Worm (Caenorhabditis elegans): ENCODE results near the gene F35C8.5.
A peak's percentile ranks its signal among the peaks of the same experiment; 100 is the strongest.

The F35C8.5 gene

ce11 chrX:5373597-5373996 lies 8.0 kb downstream of the F35C8.5 start:
- TF ChIP-seq elt-1 (tag; optimal IDR thresholded peaks at IDR 0.05) (no peak), sea-2 (GFP tag; optimal IDR thresholded peaks at IDR 0.05) (no peak), ZK546.5 (tag; optimal IDR thresholded peaks at IDR 0.05) (no peak), ceh-9 (tag; optimal IDR thresholded peaks at IDR 0.05) (no peak), egl-27 (tag; optimal IDR thresholded peaks at IDR 0.05) (no peak), fos-1 (tag; optimal IDR thresholded peaks at IDR 0.05) (no peak)

- TF ChIP-seq unc-39 (tag; optimal IDR thresholded peaks at IDR 0.05) (no peak), lin-39 (tag; optimal IDR thresholded peaks at IDR 0.05) (no peak), tbx-2 (tag; optimal IDR thresholded peaks at IDR 0.05) (no peak), elt-3 (tag; optimal IDR thresholded peaks at IDR 0.05) (no peak), pha-4 (tag; optimal IDR thresholded peaks at IDR 0.05) (peak; percentile 50), elt-2 (tag; optimal IDR thresholded peaks at IDR 0.05) (peak; percentile 58), fos-1 (tag; optimal IDR thresholded peaks at IDR 0.05) (no peak), nhr-25 (tag; optimal IDR thresholded peaks at IDR 0.05) (no peak), ceh-28 (tag; optimal IDR thresholded peaks at IDR 0.05) (no peak), lin-15B (tag; optimal IDR thresholded peaks at IDR 0.05) (no peak), ceh-16 (tag; optimal IDR thresholded peaks at IDR 0.05) (no peak), R02D3.7 (tag; optimal IDR thresholded peaks at IDR 0.05) (no peak), nhr-12 (tag; optimal IDR thresholded peaks at IDR 0.05) (no peak), sea-2 (GFP tag; optimal IDR thresholded peaks at IDR 0.05) (no peak), nhr-23 (tag; optimal IDR thresholded peaks at IDR 0.05) (no peak), nhr-67 (tag; optimal IDR thresholded peaks at IDR 0.05) (no peak), pqm-1 (tag; optimal IDR thresholded peaks at IDR 0.05) (peak; percentile 25)
These were observed 9.1 kb downstream of the F35C8.5 start, which contains the start of gene sek-4 for ce11 chrX:5374742-5375141. Gene sek-4, plus strand, starts transcription at chrX:5375059.

DNA sequence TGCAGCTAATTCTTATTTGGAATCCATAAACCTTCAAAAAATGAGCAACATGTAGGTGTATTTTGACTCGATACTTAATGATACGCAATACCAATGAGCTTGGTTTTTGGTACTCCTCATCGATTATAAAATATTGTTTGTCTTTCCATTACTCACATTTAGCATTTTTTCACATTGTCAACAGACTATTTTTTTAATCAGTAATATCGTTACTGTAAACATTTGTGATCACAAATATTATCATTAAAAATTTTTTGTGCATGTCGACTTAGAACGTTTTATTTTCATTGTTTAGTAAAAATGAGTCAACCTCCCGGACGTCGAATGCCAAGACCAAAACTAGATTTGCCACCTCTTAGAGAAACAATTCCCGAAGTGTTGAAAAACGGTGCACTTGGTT lies 11.7 kb downstream of the F35C8.5 start, which contains the start of gene sek-5:
Gene sek-5, plus strand, starts transcription at position 301 of the 400 bp plus-strand sequence.
- no peak for TF ChIP-seq ama-1 (optimal IDR thresholded peaks at IDR 0.05)
- peak; percentile 39 for TF ChIP-seq pha-4 (tag; optimal IDR thresholded peaks at IDR 0.05)

DNA sequence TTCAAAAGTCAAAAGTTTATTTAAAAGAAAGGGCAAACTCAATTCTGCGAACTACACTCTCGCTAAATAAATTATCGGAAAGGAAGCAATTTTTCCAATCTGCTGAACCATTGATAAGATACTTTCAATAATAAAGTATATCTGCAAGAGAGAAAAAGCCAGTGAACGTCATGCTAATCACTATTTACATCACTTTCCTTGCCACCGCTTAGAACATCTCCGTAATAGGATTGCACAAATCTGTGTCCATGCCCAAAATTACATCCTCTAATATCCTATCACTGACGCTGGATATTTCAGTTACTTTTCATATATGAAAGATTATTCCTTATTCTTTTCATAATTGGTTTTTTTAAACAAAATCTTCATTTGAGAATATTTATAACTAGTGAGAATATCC lies 17.2 kb downstream of the F35C8.5 start:
- TF ChIP-seq lsy-12 (tag; optimal IDR thresholded peaks at IDR 0.05), result no peak
- no peak for TF ChIP-seq ceh-28 (tag; optimal IDR thresholded peaks at IDR 0.05)
- no peak for TF ChIP-seq nhr-25 (tag; optimal IDR thresholded peaks at IDR 0.05)
- no peak for TF ChIP-seq daf-12 (tag; optimal IDR thresholded peaks at IDR 0.05)
- no peak for TF ChIP-seq nhr-12 (tag; optimal IDR thresholded peaks at IDR 0.05)
- TF ChIP-seq ZK546.5 (tag; optimal IDR thresholded peaks at IDR 0.05), result no peak
- no peak for TF ChIP-seq nhr-76 (tag; optimal IDR thresholded peaks at IDR 0.05)
- no peak for TF ChIP-seq egl-27 (tag; optimal IDR thresholded peaks at IDR 0.05)
- no peak for TF ChIP-seq sea-2 (GFP tag; optimal IDR thresholded peaks at IDR 0.05)
- no peak for TF ChIP-seq lin-15B (tag; optimal IDR thresholded peaks at IDR 0.05)
- TF ChIP-seq hmg-11 (tag; optimal IDR thresholded peaks at IDR 0.05), result no peak
- no peak for TF ChIP-seq snpc-4 (tag; optimal IDR thresholded peaks at IDR 0.05)
- no peak for TF ChIP-seq mml-1 (tag; optimal IDR thresholded peaks at IDR 0.05)
- no peak for TF ChIP-seq R02D3.7 (tag; optimal IDR thresholded peaks at IDR 0.05)
- no peak for TF ChIP-seq elt-3 (tag; optimal IDR thresholded peaks at IDR 0.05)

DNA sequence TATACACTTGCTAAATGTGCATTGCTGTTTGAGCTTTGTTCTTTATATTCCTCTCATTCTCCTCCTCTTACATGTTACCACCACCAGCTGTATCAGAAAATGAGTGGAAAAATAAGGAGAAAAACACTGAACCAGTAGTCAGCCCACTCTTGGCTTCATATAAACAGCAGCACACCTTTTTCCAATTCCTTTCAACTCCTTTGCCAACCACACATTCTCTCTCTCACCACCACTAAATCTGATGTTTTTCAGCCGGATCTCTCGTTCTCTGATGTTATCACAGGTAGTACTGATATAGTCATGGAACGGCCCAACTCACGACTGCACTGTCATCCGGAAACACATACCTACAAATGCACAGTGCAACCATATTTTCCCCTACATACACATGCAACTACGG lies 20.9 kb downstream of the F35C8.5 start, which contains the start of gene kcnl-3:
Gene kcnl-3, plus strand, starts transcription at position 301 of the 400 bp plus-strand sequence.
- TF ChIP-seq hmg-11 (tag; optimal IDR thresholded peaks at IDR 0.05) (no peak), mdl-1 (tag; optimal IDR thresholded peaks at IDR 0.05) (no peak), ceh-16 (tag; optimal IDR thresholded peaks at IDR 0.05) (no peak), zag-1 (tag; optimal IDR thresholded peaks at IDR 0.05) (no peak), nhr-12 (tag; optimal IDR thresholded peaks at IDR 0.05) (no peak), nhr-67 (tag; optimal IDR thresholded peaks at IDR 0.05) (no peak), unc-39 (tag; optimal IDR thresholded peaks at IDR 0.05) (no peak), pqm-1 (tag; optimal IDR thresholded peaks at IDR 0.05) (no peak), sea-2 (GFP tag; optimal IDR thresholded peaks at IDR 0.05) (no peak), tbx-2 (tag; optimal IDR thresholded peaks at IDR 0.05) (no peak), snpc-4 (tag; optimal IDR thresholded peaks at IDR 0.05) (no peak)

ce11 chrX:5387629-5388028 lies 22.0 kb downstream of the F35C8.5 start:
- TF ChIP-seq lin-39 (tag; optimal IDR thresholded peaks at IDR 0.05) (no peak), nhr-11 (tag; optimal IDR thresholded peaks at IDR 0.05) (no peak), sea-2 (GFP tag; optimal IDR thresholded peaks at IDR 0.05) (no peak), elt-1 (tag; optimal IDR thresholded peaks at IDR 0.05) (no peak), ama-1 (optimal IDR thresholded peaks at IDR 0.05) (no peak), unc-62 (GFP tag; optimal IDR thresholded peaks at IDR 0.05) (no peak), ceh-16 (tag; optimal IDR thresholded peaks at IDR 0.05) (no peak), eor-1 (tag; optimal IDR thresholded peaks at IDR 0.05) (no peak), fkh-2 (tag; optimal IDR thresholded peaks at IDR 0.05) (no peak), lsy-12 (tag; optimal IDR thresholded peaks at IDR 0.05) (no peak), egl-5 (tag; optimal IDR thresholded peaks at IDR 0.05) (no peak), fos-1 (tag; optimal IDR thresholded peaks at IDR 0.05) (no peak), nhr-23 (tag; optimal IDR thresholded peaks at IDR 0.05) (no peak), pqm-1 (tag; optimal IDR thresholded peaks at IDR 0.05) (no peak), lin-15B (tag; optimal IDR thresholded peaks at IDR 0.05) (no peak), ztf-11 (tag; optimal IDR thresholded peaks at IDR 0.05) (no peak), pha-4 (tag; optimal IDR thresholded peaks at IDR 0.05) (no peak)
